Worm (Caenorhabditis elegans): ENCODE data around the gene drr-2.
A peak's percentile ranks its signal among the peaks of the same experiment; 100 is the strongest.

drr-2 gene

ce11 chrIII:13643534-13643933, at the start of gene drr-2, which contains the start of gene set-16:
Gene drr-2, minus strand, starts transcription at chrIII:13643570.
Gene set-16, plus strand, starts transcription at chrIII:13643916.
- TF ChIP-seq Y56A3A.18 (GFP tag; IDR thresholded peaks at IDR 0.05) (peak; percentile 95), ztf-6 (GFP tag; IDR thresholded peaks at IDR 0.05) (peak; percentile 89), sptf-2 (GFP tag; optimal IDR thresholded peaks at IDR 0.05) (no peak), rec-8 (tag; optimal IDR thresholded peaks at IDR 0.05) (peak; percentile 41 to 75), hlh-12 (tag; optimal IDR thresholded peaks at IDR 0.05) (no peak), lsl-1 (GFP tag; optimal IDR thresholded peaks at IDR 0.05) (peak; percentile 94), zfh-2 (GFP tag; conservative IDR thresholded peaks at IDR 0.05) (peak; percentile 98), tbx-9 (tag; optimal IDR thresholded peaks at IDR 0.05; ENCODE audit: borderline replicate concordance) (no peak), xnd-1 (tag; optimal IDR thresholded peaks at IDR 0.05) (peak; percentile 88), atf-7 (tag; optimal IDR thresholded peaks at IDR 0.05) (peak; percentile 99), hmg-1.2 (GFP tag; IDR thresholded peaks at IDR 0.05) (peak; percentile 100), ceh-58 (GFP tag; IDR thresholded peaks at IDR 0.05) (no peak), snpc-3.4 (tag; optimal IDR thresholded peaks at IDR 0.05) (peak; percentile 94), F39B2.1 (GFP tag; IDR thresholded peaks at IDR 0.05) (peak; percentile 79; the same call in 1 of the 2 replicates), F22D6.2 (tag; optimal IDR thresholded peaks at IDR 0.05) (peak; percentile 95), hmg-20 (GFP tag; IDR thresholded peaks at IDR 0.05) (peak; percentile 90), ekl-4 (GFP tag; IDR thresholded peaks at IDR 0.05) (peak; percentile 99), zim-3 (tag; optimal IDR thresholded peaks at IDR 0.05) (peak; percentile 98), him-1 (tag; optimal IDR thresholded peaks at IDR 0.05) (peak; percentile 56), cebp-1 (GFP tag; IDR thresholded peaks at IDR 0.05) (peak; percentile 80), cebp-1 (tag; optimal IDR thresholded peaks at IDR 0.05) (peak; percentile 97), tbp1 (GFP tag; optimal IDR thresholded peaks at IDR 0.05) (peak; percentile 82), lsy-27 (tag; optimal IDR thresholded peaks at IDR 0.05; ENCODE audit: borderline replicate concordance, insufficient read depth) (peak; percentile 82), nhr-90 (tag; optimal IDR thresholded peaks at IDR 0.05) (peak; percentile 87), sdz-38 (tag; optimal IDR thresholded peaks at IDR 0.05) (no peak), ztf-28 (GFP tag; IDR thresholded peaks at IDR 0.05) (peak; percentile 87), ztf-26 (tag; optimal IDR thresholded peaks at IDR 0.05) (peak; percentile 99), lin-26 (GFP tag; IDR thresholded peaks at IDR 0.05) (peak; percentile 93), Y79H2A.3 (GFP tag; conservative IDR thresholded peaks at IDR 0.05) (peak; percentile 96), pbrm-1 (GFP tag; IDR thresholded peaks at IDR 0.05) (peak; percentile 100), efl-1 (GFP tag; optimal IDR thresholded peaks at IDR 0.05) (peak; percentile 86), T26A5.8 (tag; optimal IDR thresholded peaks at IDR 0.05) (peak; percentile 75), F49E8.2 (tag; optimal IDR thresholded peaks at IDR 0.05; ENCODE audit: insufficient read depth) (peak; percentile 98), dpff-1 (tag; optimal IDR thresholded peaks at IDR 0.05) (peak; percentile 90), chd-7 (tag; optimal IDR thresholded peaks at IDR 0.05) (peak; percentile 98), egrh-3 (GFP tag; IDR thresholded peaks at IDR 0.05) (peak; percentile 71), hrde-1 (tag; optimal IDR thresholded peaks at IDR 0.05; ENCODE audit: borderline replicate concordance) (peak; percentile 91), F10E7.11 (tag; optimal IDR thresholded peaks at IDR 0.05) (peak; percentile 58), dox-1 (GFP tag; IDR thresholded peaks at IDR 0.05) (peak; percentile 100), unc-62 (GFP tag; optimal IDR thresholded peaks at IDR 0.05) (no peak), dpl-1 (GFP tag; optimal IDR thresholded peaks at IDR 0.05) (peak; percentile 78), K12H6.12 (tag; optimal IDR thresholded peaks at IDR 0.05) (peak; percentile 99), nhr-120 (GFP tag; IDR thresholded peaks at IDR 0.05) (peak; percentile 95; the same call in 1 of the 2 replicates), C17E4.6 (GFP tag; IDR thresholded peaks at IDR 0.05) (peak; percentile 98), tlf-1 (GFP tag; optimal IDR thresholded peaks at IDR 0.05) (peak; percentile 100), pha-4 (tag; optimal IDR thresholded peaks at IDR 0.05) (peak; percentile 98), attf-3 (GFP tag; conservative IDR thresholded peaks at IDR 0.05) (peak; percentile 78), lir-1 (GFP tag; conservative IDR thresholded peaks at IDR 0.05) (peak; percentile 98), F52B5.7 (tag; optimal IDR thresholded peaks at IDR 0.05) (peak; percentile 81)
